Worm (Caenorhabditis elegans): ENCODE data around the gene W03C9.2.

DNA sequence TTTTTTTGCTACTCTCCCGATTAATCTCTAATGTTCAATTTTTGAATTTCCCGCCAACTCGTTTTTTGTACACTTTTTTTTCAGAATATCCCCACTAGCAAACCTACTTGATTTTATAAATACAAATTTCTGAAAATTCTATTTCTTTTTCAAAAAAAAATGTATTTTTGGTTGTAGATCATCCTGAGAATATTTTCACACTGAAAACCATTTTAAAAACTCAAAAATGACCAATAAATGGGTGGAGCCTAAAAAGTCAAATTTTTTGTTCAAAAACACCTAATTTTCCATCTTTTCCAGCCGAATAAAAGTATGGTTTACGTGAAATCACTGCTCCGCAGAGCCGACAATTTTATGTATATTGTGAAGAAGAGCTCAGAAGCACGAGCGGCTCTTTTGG, 26.6 kb downstream of the W03C9.2 start, which contains the start of gene Y17G7B.3:
- TF ChIP-seq tbx-37 (GFP tag; conservative IDR thresholded peaks at IDR 0.05) (no peak), hmg-4 (GFP tag; optimal IDR thresholded peaks at IDR 0.05) (no peak), ceh-13 (GFP tag; optimal IDR thresholded peaks at IDR 0.05) (no peak), ama-1 (optimal IDR thresholded peaks at IDR 0.05) (peak; percentile 37), tra-4 (tag; optimal IDR thresholded peaks at IDR 0.05) (no peak), scrt-1 (GFP tag; IDR thresholded peaks at IDR 0.05) (no peak), hmbx-1 (tag; optimal IDR thresholded peaks at IDR 0.05) (no peak)

Data from whole organism, early embryonic.